Fruit fly (Drosophila melanogaster): ENCODE measurements around the gene CG5645.

The CG5645 gene

dm6 chr3L:12101924-12102383 is 34.6 kb downstream of the CG5645 start (continued):
- TF ChIP-seq Sox102F (GFP tag; optimal IDR thresholded peaks at IDR 0.05) (peak; percentile 44), Gug (GFP tag; IDR thresholded peaks at IDR 0.05) (no peak), CG31365 (tag; optimal IDR thresholded peaks at IDR 0.05) (no peak), CG12391 (tag; optimal IDR thresholded peaks at IDR 0.05) (peak; percentile 55), CG1529 (GFP tag; optimal IDR thresholded peaks at IDR 0.05) (no peak), CG17359 (tag; optimal IDR thresholded peaks at IDR 0.05) (no peak), Max (GFP tag; optimal IDR thresholded peaks at IDR 0.05) (no peak), CG10209 (GFP tag; optimal IDR thresholded peaks at IDR 0.05) (no peak), CG8944 (GFP tag; optimal IDR thresholded peaks at IDR 0.05) (no peak), pzg (GFP tag; optimal IDR thresholded peaks at IDR 0.05) (no peak), hb (GFP tag; IDR thresholded peaks at IDR 0.05; ENCODE audit: partially characterized antibody) (no peak), grau (tag; optimal IDR thresholded peaks at IDR 0.05) (peak; percentile 45), CG6813 (GFP tag; optimal IDR thresholded peaks at IDR 0.05) (no peak), chinmo (GFP tag; IDR thresholded peaks at IDR 0.05; ENCODE audit: partially characterized antibody) (no peak), chif (GFP tag; optimal IDR thresholded peaks at IDR 0.05) (no peak), da (GFP tag; optimal IDR thresholded peaks at IDR 0.05) (no peak), CG13424 (tag; optimal IDR thresholded peaks at IDR 0.05) (no peak), CG10565 (GFP tag; optimal IDR thresholded peaks at IDR 0.05) (no peak), CG11504 (tag; optimal IDR thresholded peaks at IDR 0.05) (peak; percentile 54), mam (GFP tag; optimal IDR thresholded peaks at IDR 0.05) (no peak), Ravus (GFP tag; IDR thresholded peaks at IDR 0.05) (no peak), gro (GFP tag; optimal IDR thresholded peaks at IDR 0.05) (no peak), fru (optimal IDR thresholded peaks at IDR 0.05) (no peak), CG14710 (tag; optimal IDR thresholded peaks at IDR 0.05) (peak; percentile 49), zfh1 (GFP tag; IDR thresholded peaks at IDR 0.05) (no peak), bab2 (GFP tag; optimal IDR thresholded peaks at IDR 0.05) (no peak), CG7839 (tag; optimal IDR thresholded peaks at IDR 0.05) (peak; percentile 47), Sox100B (GFP tag; optimal IDR thresholded peaks at IDR 0.05) (peak; percentile 50), grn (GFP tag; optimal IDR thresholded peaks at IDR 0.05) (no peak), cas (GFP tag; IDR thresholded peaks at IDR 0.05) (no peak), CG1602 (GFP tag; optimal IDR thresholded peaks at IDR 0.05) (peak; percentile 19), sisA (GFP tag; IDR thresholded peaks at IDR 0.05) (no peak), Myb (GFP tag; optimal IDR thresholded peaks at IDR 0.05) (no peak), tgo (GFP tag; IDR thresholded peaks at IDR 0.05) (no peak), Bdp1 (GFP tag; optimal IDR thresholded peaks at IDR 0.05) (no peak), odd (GFP tag; optimal IDR thresholded peaks at IDR 0.05) (no peak), Lhr (GFP tag; optimal IDR thresholded peaks at IDR 0.05) (no peak), CG10147 (GFP tag; optimal IDR thresholded peaks at IDR 0.05) (no peak), chm (GFP tag; IDR thresholded peaks at IDR 0.05) (no peak), yki (optimal IDR thresholded peaks at IDR 0.05) (no peak), CG2712 (tag; optimal IDR thresholded peaks at IDR 0.05) (peak; percentile 76), Oli (tag; optimal IDR thresholded peaks at IDR 0.05) (peak; percentile 26), maf-S (GFP tag; optimal IDR thresholded peaks at IDR 0.05) (no peak), CG7786 (GFP tag; optimal IDR thresholded peaks at IDR 0.05) (no peak), Lim3 (GFP tag; IDR thresholded peaks at IDR 0.05) (no peak), unc-4 (GFP tag; IDR thresholded peaks at IDR 0.05; ENCODE audit: partially characterized antibody) (no peak), emc (GFP tag; optimal IDR thresholded peaks at IDR 0.05) (no peak), tx (GFP tag; optimal IDR thresholded peaks at IDR 0.05) (no peak), CG2678 (tag; optimal IDR thresholded peaks at IDR 0.05) (peak; percentile 46), CG32532 (GFP tag; IDR thresholded peaks at IDR 0.05) (no peak), Nf-YA (GFP tag; IDR thresholded peaks at IDR 0.05) (no peak), mirr (GFP tag; optimal IDR thresholded peaks at IDR 0.05) (no peak)
